Worm (Caenorhabditis elegans) whole organism, L1 larva: ENCODE results near the gene vang-1.
A peak's percentile ranks its signal among the peaks of the same experiment; 100 is the strongest.

Experiments used
- C16A3.4 ChIP-seq: fragments of 150-350 bp; optimal IDR thresholded peaks from 2 replicates; lab custom pipeline; 2014; ENCODE audit warnings: missing biosample characterization, missing genetic modification characterization
- F16B12.6 ChIP-seq: fragments of 150-350 bp; optimal IDR thresholded peaks from 2 replicates; lab custom pipeline; 2014; ENCODE audit warnings: missing biosample characterization, missing genetic modification characterization
- Y116A8C.19 ChIP-seq: sonication (generic microtip); optimal IDR thresholded peaks from 2 replicates; lab custom pipeline; 2016; ENCODE audit warnings: missing compliant biosample characterization, missing genetic modification characterization, borderline replicate concordance
- alr-1 ChIP-seq: fragments of 200-800 bp; sonication (Bioruptor generic); optimal IDR thresholded peaks from 2 replicates; lab custom pipeline; 2018; ENCODE audit warnings: borderline replicate concordance, mild to moderate bottlenecking, missing genetic modification characterization, missing compliant biosample characterization
- aly-2 ChIP-seq: fragments of 150-350 bp; optimal IDR thresholded peaks from 2 replicates; lab custom pipeline; 2014; ENCODE audit warnings: missing biosample characterization, missing genetic modification characterization
- blmp-1 ChIP-seq: fragments of 150-350 bp; optimal IDR thresholded peaks from 2 replicates; lab custom pipeline; 2014; ENCODE audit warnings: missing biosample characterization, missing genetic modification characterization
- ceh-63 ChIP-seq: fragments of 200-800 bp; sonication (Bioruptor generic); optimal IDR thresholded peaks from 2 replicates; lab custom pipeline; 2018; ENCODE audit warnings: mild to moderate bottlenecking, missing genetic modification characterization, missing compliant biosample characterization
- ceh-8 ChIP-seq: fragments of 200-800 bp; sonication (Bioruptor generic); optimal IDR thresholded peaks from 2 replicates; lab custom pipeline; 2018; ENCODE audit warnings: mild to moderate bottlenecking, missing genetic modification characterization, moderate library complexity, missing compliant biosample characterization
- ceh-82 ChIP-seq, 3 experiments: fragments of 150-350 bp in 1 of 3; sonication (generic microtip) in 2 of 3; optimal IDR thresholded peaks; 2 replicates each; lab custom pipeline; 2014 to 2017; ENCODE audit warnings: missing biosample characterization in 3 of 3, missing genetic modification characterization in 3 of 3
- ces-1 ChIP-seq: fragments of 150-350 bp; optimal IDR thresholded peaks from 2 replicates; lab custom pipeline; 2014; ENCODE audit warnings: missing biosample characterization, missing genetic modification reagents, missing genetic modification characterization
- dpl-1 ChIP-seq, 3 experiments: fragments of 150-350 bp in 2 of 3; sonication (generic microtip) in 1 of 3; optimal IDR thresholded peaks; 2 replicates each; lab custom pipeline; 2014 to 2017; ENCODE audit warnings: missing biosample characterization in 3 of 3, missing genetic modification characterization in 3 of 3, missing genetic modification reagents in 3 of 3
- dsc-1 ChIP-seq: sonication (generic microtip); optimal IDR thresholded peaks from 2 replicates; lab custom pipeline; 2016; ENCODE audit warnings: mild to moderate bottlenecking, missing genetic modification characterization, missing compliant biosample characterization
- efl-1 ChIP-seq, 4 experiments: fragments of 150-350 bp; optimal IDR thresholded peaks in 3 of 4; peaks in 1 of 4; 1 replicate in 1 of 4; 2 replicates in 3 of 4; lab custom pipeline; 2014; ENCODE audit warnings: missing biosample characterization in 2 of 4, missing genetic modification characterization in 2 of 4, missing genetic modification reagents in 2 of 4
- egl-27 ChIP-seq, 2 experiments: fragments of 150-350 bp in 1 of 2; sonication (generic microtip); optimal IDR thresholded peaks; 3 replicates each; lab custom pipeline; 2017 to 2018; ENCODE audit warnings: missing biosample characterization in 2 of 2, missing genetic modification characterization in 2 of 2, missing genetic modification reagents in 2 of 2
- elt-2 ChIP-seq: sonication (generic microtip); optimal IDR thresholded peaks from 2 replicates; lab custom pipeline; 2016; ENCODE audit warnings: missing genetic modification characterization, mild to moderate bottlenecking, inconsistent platforms, missing compliant biosample characterization, missing genetic modification reagents
- ets-5 ChIP-seq: fragments of 200-800 bp; sonication (Bioruptor generic); IDR thresholded peaks from 2 replicates; pipeline ENCODE4 v1.3.6; 2022; ENCODE audit warnings: missing genetic modification characterization, missing compliant biosample characterization
- fkh-10 ChIP-seq: sonication (generic microtip); optimal IDR thresholded peaks from 2 replicates; lab custom pipeline; 2017; ENCODE audit warnings: missing biosample characterization, missing genetic modification reagents, missing genetic modification characterization
- fkh-8 ChIP-seq: sonication (generic microtip); optimal IDR thresholded peaks from 2 replicates; lab custom pipeline; 2016; ENCODE audit warnings: mild to moderate bottlenecking, missing genetic modification characterization, missing compliant biosample characterization
- fos-1 ChIP-seq: fragments of 150-350 bp; optimal IDR thresholded peaks from 2 replicates; lab custom pipeline; 2014; ENCODE audit warnings: missing biosample characterization, missing genetic modification characterization
- hlh-4 ChIP-seq: sonication (generic microtip); optimal IDR thresholded peaks from 2 replicates; lab custom pipeline; 2016; ENCODE audit warnings: mild to moderate bottlenecking, missing genetic modification characterization, missing compliant biosample characterization
- isw-1 ChIP-seq: fragments of 200-800 bp; sonication (Bioruptor generic); IDR thresholded peaks from 2 replicates; pipeline ENCODE4 v1.3.6; 2022; ENCODE audit warnings: missing genetic modification characterization, missing compliant biosample characterization
- jun-1 ChIP-seq: fragments of 150-350 bp; optimal IDR thresholded peaks from 2 replicates; lab custom pipeline; 2014; ENCODE audit warnings: missing biosample characterization, missing genetic modification reagents, missing genetic modification characterization
- lin-13 ChIP-seq: fragments of 150-350 bp; optimal IDR thresholded peaks from 2 replicates; lab custom pipeline; 2014; ENCODE audit warnings: missing biosample characterization, missing genetic modification reagents, missing genetic modification characterization
- lin-14 ChIP-seq: fragments of 200-800 bp; sonication (Bioruptor generic); optimal IDR thresholded peaks from 2 replicates; lab custom pipeline; 2018; ENCODE audit warnings: mild to moderate bottlenecking, missing genetic modification characterization, moderate library complexity, missing compliant biosample characterization
- lin-15B ChIP-seq: fragments of 150-350 bp; sonication (generic microtip); optimal IDR thresholded peaks from 3 replicates; lab custom pipeline; 2014; ENCODE audit warnings: missing biosample characterization, missing genetic modification characterization
- lin-39 ChIP-seq: fragments of 150-350 bp; optimal IDR thresholded peaks from 2 replicates; lab custom pipeline; 2014; ENCODE audit warnings: missing biosample characterization, missing genetic modification reagents, missing genetic modification characterization
- lir-3 ChIP-seq: sonication (generic microtip); optimal IDR thresholded peaks from 2 replicates; lab custom pipeline; 2016; ENCODE audit warnings: mild to moderate bottlenecking, missing genetic modification characterization, moderate library complexity, missing compliant biosample characterization; ENCODE audit not compliant: poor library complexity
- lsy-2 ChIP-seq, 2 experiments: fragments of 150-350 bp; optimal IDR thresholded peaks; 2 replicates each; lab custom pipeline; 2014; ENCODE audit warnings: missing biosample characterization in 2 of 2, missing genetic modification characterization in 2 of 2
- mab-9 ChIP-seq: fragments of 200-800 bp; sonication (Bioruptor generic); IDR thresholded peaks from 2 replicates; pipeline ENCODE4 v1.3.6; 2022; ENCODE audit warnings: missing genetic modification reagents, missing genetic modification characterization, missing compliant biosample characterization
- mdl-1 ChIP-seq, 2 experiments: fragments of 150-350 bp; optimal IDR thresholded peaks; 2 replicates each; lab custom pipeline; 2014 to 2017; ENCODE audit warnings: missing biosample characterization in 2 of 2, missing genetic modification characterization in 2 of 2, inconsistent platforms in 1 of 2
- mep-1 ChIP-seq: fragments of 150-350 bp; optimal IDR thresholded peaks from 2 replicates; lab custom pipeline; 2014; ENCODE audit warnings: missing biosample characterization, missing genetic modification characterization
- nhr-11 ChIP-seq: fragments of 150-350 bp; optimal IDR thresholded peaks from 2 replicates; lab custom pipeline; 2014; ENCODE audit warnings: missing biosample characterization, missing genetic modification characterization
- nhr-12 ChIP-seq: sonication (generic microtip); optimal IDR thresholded peaks from 2 replicates; lab custom pipeline; 2017; ENCODE audit warnings: missing biosample characterization, missing genetic modification characterization
- nhr-19 ChIP-seq: fragments of 200-800 bp; sonication (Bioruptor generic); conservative IDR thresholded peaks from 2 replicates; pipeline ENCODE4 v1.3.6; 2022; ENCODE audit warnings: missing genetic modification characterization, missing compliant biosample characterization
- nhr-28 ChIP-seq: fragments of 150-350 bp; optimal IDR thresholded peaks from 2 replicates; lab custom pipeline; 2014; ENCODE audit warnings: missing biosample characterization, missing genetic modification characterization
- nhr-47 ChIP-seq: sonication (generic microtip); optimal IDR thresholded peaks from 2 replicates; lab custom pipeline; 2016; ENCODE audit warnings: mild to moderate bottlenecking, missing genetic modification characterization, moderate library complexity, missing compliant biosample characterization
- nhr-71 ChIP-seq: sonication (generic microtip); optimal IDR thresholded peaks from 2 replicates; lab custom pipeline; 2016; ENCODE audit warnings: mild to moderate bottlenecking, missing genetic modification characterization, moderate library complexity, missing compliant biosample characterization
- nhr-77 ChIP-seq: fragments of 150-350 bp; optimal IDR thresholded peaks from 2 replicates; lab custom pipeline; 2014; ENCODE audit warnings: missing biosample characterization, missing genetic modification characterization
- nhr-85 ChIP-seq: sonication (generic microtip); peaks from one replicate; lab custom pipeline; 2016; ENCODE audit warnings: missing genetic modification characterization, inconsistent platforms, missing compliant biosample characterization
- pag-3 ChIP-seq: sonication (generic microtip); optimal IDR thresholded peaks from 2 replicates; lab custom pipeline; 2017; ENCODE audit warnings: missing genetic modification characterization, mild to moderate bottlenecking, missing compliant biosample characterization, antibody characterized with exemption, borderline replicate concordance; ENCODE audit not compliant: insufficient read depth
- pqm-1 ChIP-seq: sonication (generic microtip); optimal IDR thresholded peaks from 3 replicates; lab custom pipeline; 2017; ENCODE audit warnings: missing biosample characterization, missing genetic modification characterization
- rnt-1 ChIP-seq: sonication (generic microtip); optimal IDR thresholded peaks from 2 replicates; lab custom pipeline; 2016; ENCODE audit warnings: mild to moderate bottlenecking, missing genetic modification characterization, moderate library complexity, missing compliant biosample characterization
- skn-1 ChIP-seq: fragments of 150-350 bp; optimal IDR thresholded peaks from 2 replicates; lab custom pipeline; 2014; ENCODE audit warnings: missing biosample characterization, missing genetic modification characterization
- snu-23 ChIP-seq: sonication (generic microtip); optimal IDR thresholded peaks from 2 replicates; lab custom pipeline; 2016; ENCODE audit warnings: missing genetic modification characterization, missing compliant biosample characterization
- swsn-7 ChIP-seq: sonication (generic microtip); optimal IDR thresholded peaks from 2 replicates; lab custom pipeline; 2016; ENCODE audit warnings: missing genetic modification characterization, missing compliant biosample characterization
- tbx-2 ChIP-seq: sonication (generic microtip); optimal IDR thresholded peaks from 2 replicates; lab custom pipeline; 2016; ENCODE audit warnings: missing genetic modification characterization, missing compliant biosample characterization
- unc-130 ChIP-seq: fragments of 150-350 bp; optimal IDR thresholded peaks from 2 replicates; lab custom pipeline; 2017; ENCODE audit warnings: missing biosample characterization, missing genetic modification characterization, inconsistent platforms
- unc-62 ChIP-seq: fragments of 150-350 bp; optimal IDR thresholded peaks from 2 replicates; lab custom pipeline; 2014; ENCODE audit warnings: missing biosample characterization, missing genetic modification reagents, missing genetic modification characterization
- ztf-11 ChIP-seq, 2 experiments: sonication (generic microtip); optimal IDR thresholded peaks; 2 replicates each; lab custom pipeline; 2016 to 2017; ENCODE audit warnings: missing genetic modification characterization in 2 of 2, missing biosample characterization in 1 of 2, missing compliant biosample characterization in 1 of 2

vang-1 gene

ce11 chrX:2885318-2885908 lies at the start of gene vang-1:
Gene vang-1, plus strand, starts transcription at chrX:2885858.
- no peak for TF ChIP-seq lsy-2 (tag; optimal IDR thresholded peaks at IDR 0.05; lab: Kevin White, UChicago)
- no peak for TF ChIP-seq elt-2
- no peak for TF ChIP-seq rnt-1 (tag; lab: Kevin White, UChicago)
- peak in 1 of 3 experiments; percentile 41 for TF ChIP-seq ceh-82 (tag; optimal IDR thresholded peaks at IDR 0.05; lab: Kevin White, UChicago)
- TF ChIP-seq nhr-71 (tag; lab: Kevin White, UChicago): no peak
- peak; percentile 52 for TF ChIP-seq nhr-85 (tag; lab: Kevin White, UChicago)
- peak; percentile 3 for TF ChIP-seq blmp-1 (tag; lab: Kevin White, UChicago)
- no peak for TF ChIP-seq lin-39
- no peak for TF ChIP-seq mdl-1 (tag; optimal IDR thresholded peaks at IDR 0.05; lab: Kevin White, UChicago)
- TF ChIP-seq fkh-8 (tag; lab: Kevin White, UChicago): no peak
- TF ChIP-seq ztf-11 (tag; optimal IDR thresholded peaks at IDR 0.05; lab: Kevin White, UChicago): peak in 1 of 2 experiments; percentile 36
- peak; percentile 20 for TF ChIP-seq mep-1 (tag; lab: Kevin White, UChicago)
- TF ChIP-seq swsn-7: no peak
- peak; percentile 44 for TF ChIP-seq snu-23 (GFP tag; lab: Kevin White, UChicago)
- peak; percentile 2 for TF ChIP-seq tbx-2 (tag; lab: Kevin White, UChicago)
- TF ChIP-seq lin-13 (GFP tag; lab: Kevin White, UChicago): no peak
- no peak for TF ChIP-seq unc-62
- no peak for TF ChIP-seq F16B12.6 (tag; lab: Kevin White, UChicago)
- TF ChIP-seq jun-1 (tag; lab: Kevin White, UChicago): no peak
- TF ChIP-seq ces-1 (GFP tag; lab: Kevin White, UChicago): no peak
- TF ChIP-seq nhr-19: no peak
- no peak for TF ChIP-seq pag-3
- TF ChIP-seq lin-15B (tag; lab: Kevin White, UChicago): no peak
- TF ChIP-seq Y116A8C.19 (tag; lab: Kevin White, UChicago): no peak
- peak; percentile 77 for TF ChIP-seq lin-14 (GFP tag; lab: Kevin White, UChicago)
- no peak for TF ChIP-seq hlh-4
- no peak for TF ChIP-seq dpl-1 (GFP tag; optimal IDR thresholded peaks at IDR 0.05; lab: Kevin White, UChicago)
- no peak for TF ChIP-seq alr-1 (tag; lab: Kevin White, UChicago)
- no peak for TF ChIP-seq nhr-12
- TF ChIP-seq nhr-77 (tag; lab: Kevin White, UChicago): no peak
- TF ChIP-seq unc-130 (tag; lab: Kevin White, UChicago): no peak
- peak; percentile 16 for TF ChIP-seq dsc-1 (tag; lab: Kevin White, UChicago)
- no peak for TF ChIP-seq fos-1 (tag; lab: Kevin White, UChicago)
- no peak for TF ChIP-seq aly-2
- no peak for TF ChIP-seq ets-5 (GFP tag; lab: Robert Waterston, UW)
- TF ChIP-seq isw-1 (GFP tag; lab: Robert Waterston, UW): no peak
- TF ChIP-seq ceh-63: no peak
- no peak for TF ChIP-seq pqm-1 (tag; lab: Kevin White, UChicago)
- no peak for TF ChIP-seq nhr-11
- TF ChIP-seq egl-27 (tag; optimal IDR thresholded peaks at IDR 0.05; lab: Kevin White, UChicago): no peak
- no peak for TF ChIP-seq nhr-28 (tag; lab: Kevin White, UChicago)
- 0 out of 2 replicates have a peak, but pooled peaks have one; percentile 27 for TF ChIP-seq mab-9 (GFP tag; lab: Robert Waterston, UW)
- TF ChIP-seq nhr-47 (tag; lab: Kevin White, UChicago): peak; percentile 23
- no peak for TF ChIP-seq ceh-8 (GFP tag; lab: Kevin White, UChicago)
- TF ChIP-seq efl-1 (optimal IDR thresholded peaks at IDR 0.05; lab: Kevin White, UChicago): no peak
- peak in 1 of 2 experiments; percentile 81 for TF ChIP-seq efl-1 (GFP tag; optimal IDR thresholded peaks at IDR 0.05 in 1 of 2; lab: Kevin White, UChicago)
- TF ChIP-seq fkh-10 (GFP tag; lab: Kevin White, UChicago): no peak
- no peak for TF ChIP-seq C16A3.4 (tag; lab: Kevin White, UChicago)
- peak; percentile 1 for TF ChIP-seq skn-1 (tag; lab: Kevin White, UChicago)
- TF ChIP-seq lir-3 (tag; lab: Kevin White, UChicago): no peak
